Worm (Caenorhabditis elegans) whole organism, early embryonic: ENCODE measurements around the gene F26C11.4.

Source experiments
- B0310.2 ChIP-seq: sonication (generic microtip); optimal IDR thresholded peaks from 2 replicates; lab custom pipeline; 2016; ENCODE audit warnings: mild to moderate bottlenecking, missing genetic modification characterization, missing compliant biosample characterization
- F13C5.2 ChIP-seq: sonication (generic microtip); optimal IDR thresholded peaks from 2 replicates; lab custom pipeline; 2017; ENCODE audit warnings: mild to moderate bottlenecking, missing genetic modification characterization, inconsistent platforms, missing compliant biosample characterization
- aly-1 ChIP-seq: sonication (generic microtip); optimal IDR thresholded peaks from 2 replicates; lab custom pipeline; 2016; ENCODE audit warnings: missing genetic modification characterization, missing compliant biosample characterization
- ama-1 ChIP-seq: fragments of 150-350 bp; optimal IDR thresholded peaks from 2 replicates; lab custom pipeline; 2014
- ceh-13 ChIP-seq: fragments of 200-800 bp; sonication (Bioruptor generic); optimal IDR thresholded peaks from 2 replicates; lab custom pipeline; 2018; ENCODE audit warnings: mild to moderate bottlenecking, missing genetic modification characterization, missing compliant biosample characterization
- ceh-36 ChIP-seq: sonication (generic microtip); optimal IDR thresholded peaks from 2 replicates; lab custom pipeline; 2016; ENCODE audit warnings: missing genetic modification characterization, inconsistent platforms, missing compliant biosample characterization
- ets-7 ChIP-seq: sonication (generic microtip); optimal IDR thresholded peaks from 2 replicates; lab custom pipeline; 2016; ENCODE audit warnings: missing genotype, missing genetic modification characterization, missing compliant biosample characterization
- flt-1 ChIP-seq: fragments of 200-800 bp; sonication (Bioruptor generic); IDR thresholded peaks from 2 replicates; pipeline ENCODE4 v1.3.6; 2022; ENCODE audit warnings: missing genetic modification characterization, missing compliant biosample characterization
- hmbx-1 ChIP-seq: sonication (generic microtip); optimal IDR thresholded peaks from 2 replicates; lab custom pipeline; 2016; ENCODE audit warnings: mild to moderate bottlenecking, missing genetic modification characterization, missing compliant biosample characterization
- hmg-4 ChIP-seq: fragments of 200-800 bp; sonication (Bioruptor generic); optimal IDR thresholded peaks from 2 replicates; lab custom pipeline; 2018; ENCODE audit warnings: mild to moderate bottlenecking, missing genetic modification characterization, missing compliant biosample characterization
- hnd-1 ChIP-seq: sonication (generic microtip); optimal IDR thresholded peaks from 2 replicates; lab custom pipeline; 2016; ENCODE audit warnings: missing genetic modification characterization, missing compliant biosample characterization
- pes-1 ChIP-seq: fragments of 200-800 bp; sonication (Bioruptor generic); IDR thresholded peaks from 2 replicates; pipeline ENCODE4 v1.3.6; 2022; ENCODE audit warnings: missing genetic modification reagents, missing genetic modification characterization, missing compliant biosample characterization
- scrt-1 ChIP-seq: fragments of 200-800 bp; sonication (Bioruptor generic); IDR thresholded peaks from 2 replicates; pipeline ENCODE4 v1.3.6; 2022; ENCODE audit warnings: missing genetic modification characterization, missing compliant biosample characterization
- sea-1 ChIP-seq: fragments of 200-800 bp; sonication (Bioruptor generic); conservative IDR thresholded peaks from 2 replicates; pipeline ENCODE4 v1.3.6; 2022; ENCODE audit warnings: missing genetic modification characterization, missing compliant biosample characterization
- tbx-11 ChIP-seq: fragments of 200-800 bp; sonication (Bioruptor generic); IDR thresholded peaks from 2 replicates; pipeline ENCODE4 v1.3.6; 2022; ENCODE audit warnings: missing genetic modification characterization, missing compliant biosample characterization
- tbx-37 ChIP-seq: fragments of 200-800 bp; sonication (Bioruptor generic); conservative IDR thresholded peaks from 2 replicates; pipeline ENCODE4 v1.3.6; 2022; ENCODE audit warnings: missing genetic modification reagents, missing genetic modification characterization, missing compliant biosample characterization
- tra-4 ChIP-seq: sonication (generic microtip); optimal IDR thresholded peaks from 2 replicates; lab custom pipeline; 2017; ENCODE audit warnings: missing genetic modification characterization, missing compliant biosample characterization

The F26C11.4 gene

DNA sequence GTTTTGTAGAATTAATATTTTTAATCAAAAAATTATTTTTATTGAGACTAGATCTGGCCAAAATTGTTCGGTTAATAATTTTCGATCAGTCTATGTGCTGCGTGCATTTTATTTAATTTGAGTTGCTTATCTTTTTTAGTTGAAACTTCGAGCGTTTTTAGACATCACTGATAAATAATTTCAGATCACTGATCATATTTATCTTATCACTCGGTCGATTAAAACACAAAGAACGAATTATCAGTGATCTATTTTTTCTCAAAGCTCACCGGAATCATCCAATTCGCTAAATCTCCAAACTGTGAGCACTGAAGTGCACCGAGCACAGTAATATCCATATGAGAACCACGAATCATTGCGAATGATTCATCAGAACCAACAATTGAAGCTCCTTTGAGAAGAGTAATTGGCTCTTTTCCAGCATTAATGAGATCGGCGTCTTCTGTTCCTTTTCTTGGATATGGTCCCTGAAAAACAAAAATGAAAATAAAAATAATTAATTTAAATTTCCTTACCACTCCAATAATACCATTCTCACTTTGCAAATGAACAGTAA, 19.0 kb upstream of the F26C11.4 start:
- no peak for TF ChIP-seq sea-1 (GFP tag; lab: Robert Waterston, UW)
- TF ChIP-seq aly-1 (tag; lab: Kevin White, UChicago): no peak
- TF ChIP-seq pes-1 (GFP tag; lab: Robert Waterston, UW): no peak
- TF ChIP-seq hnd-1: no peak
- TF ChIP-seq hmg-4 (GFP tag; lab: Kevin White, UChicago): no peak
- TF ChIP-seq tbx-11: no peak
- TF ChIP-seq scrt-1 (GFP tag; lab: Robert Waterston, UW): no peak
- TF ChIP-seq tbx-37 (GFP tag; lab: Robert Waterston, UW): no peak
- no peak for TF ChIP-seq tra-4 (tag; lab: Kevin White, UChicago)
- TF ChIP-seq ceh-13 (GFP tag; lab: Kevin White, UChicago): no peak
- TF ChIP-seq B0310.2 (tag; lab: Kevin White, UChicago): no peak
- TF ChIP-seq ama-1: no peak
- no peak for TF ChIP-seq hmbx-1
- TF ChIP-seq flt-1 (GFP tag; lab: Robert Waterston, UW): no peak
- no peak for TF ChIP-seq ets-7 (tag; lab: Kevin White, UChicago)
- TF ChIP-seq ceh-36 (tag; lab: Kevin White, UChicago): no peak
- no peak for TF ChIP-seq F13C5.2

DNA sequence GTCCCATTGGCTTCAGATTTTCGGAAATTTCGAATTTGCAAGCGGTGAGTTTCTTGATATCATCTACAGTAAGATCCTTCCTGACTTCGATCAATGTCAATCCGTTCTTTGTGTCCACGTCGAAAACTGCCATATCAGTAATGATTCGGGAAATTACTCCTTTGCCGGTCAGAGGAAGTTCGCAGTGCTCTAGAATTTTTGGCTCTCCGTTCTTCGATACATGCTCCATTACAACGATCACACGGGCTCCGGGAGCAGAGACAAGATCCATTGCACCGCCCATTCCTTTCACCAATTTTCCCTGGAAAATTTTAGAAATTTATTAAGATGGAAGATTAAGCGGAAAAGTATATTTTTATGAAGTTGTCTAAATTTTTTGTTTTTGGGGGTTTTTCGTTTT, 18.5 kb upstream of the F26C11.4 start:
- no peak for TF ChIP-seq hmg-4 (GFP tag; lab: Kevin White, UChicago)
- TF ChIP-seq ceh-36 (tag; lab: Kevin White, UChicago): no peak
- no peak for TF ChIP-seq B0310.2 (tag; lab: Kevin White, UChicago)
- TF ChIP-seq tra-4 (tag; lab: Kevin White, UChicago): no peak

DNA sequence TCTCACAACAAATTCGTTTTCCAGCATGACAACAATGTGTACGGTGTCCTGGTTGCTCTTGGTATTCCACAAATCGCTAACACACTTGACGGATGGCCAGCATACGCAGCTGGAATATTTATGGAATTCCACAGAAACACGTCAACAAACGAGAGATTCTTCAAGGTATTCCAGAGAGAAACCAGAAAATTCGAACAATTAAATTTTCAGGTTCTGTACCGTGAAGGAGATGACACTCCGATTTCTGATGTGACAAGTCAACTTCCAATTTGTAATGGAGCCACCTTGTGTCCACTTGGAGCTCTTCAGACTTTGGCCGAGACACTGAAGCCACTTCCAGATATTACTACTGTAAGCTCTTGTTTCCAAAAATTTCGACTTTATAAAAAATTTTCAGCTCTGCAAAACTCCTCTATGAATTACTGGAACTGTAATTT, 17.9 kb upstream of the F26C11.4 start:
- no peak for TF ChIP-seq flt-1 (GFP tag; lab: Robert Waterston, UW)
- no peak for TF ChIP-seq tbx-11
- TF ChIP-seq pes-1 (GFP tag; lab: Robert Waterston, UW): no peak
- TF ChIP-seq hmg-4 (GFP tag; lab: Kevin White, UChicago): no peak
- TF ChIP-seq B0310.2 (tag; lab: Kevin White, UChicago): no peak
- TF ChIP-seq tra-4 (tag; lab: Kevin White, UChicago): no peak
- TF ChIP-seq hnd-1: no peak
- TF ChIP-seq aly-1 (tag; lab: Kevin White, UChicago): no peak
- no peak for TF ChIP-seq ets-7 (tag; lab: Kevin White, UChicago)
- no peak for TF ChIP-seq F13C5.2
- TF ChIP-seq sea-1 (GFP tag; lab: Robert Waterston, UW): no peak
- no peak for TF ChIP-seq scrt-1 (GFP tag; lab: Robert Waterston, UW)
- TF ChIP-seq hmbx-1: no peak
- TF ChIP-seq ceh-13 (GFP tag; lab: Kevin White, UChicago): no peak
- TF ChIP-seq ama-1: no peak
- TF ChIP-seq tbx-37 (GFP tag; lab: Robert Waterston, UW): no peak
- TF ChIP-seq ceh-36 (tag; lab: Kevin White, UChicago): no peak

DNA sequence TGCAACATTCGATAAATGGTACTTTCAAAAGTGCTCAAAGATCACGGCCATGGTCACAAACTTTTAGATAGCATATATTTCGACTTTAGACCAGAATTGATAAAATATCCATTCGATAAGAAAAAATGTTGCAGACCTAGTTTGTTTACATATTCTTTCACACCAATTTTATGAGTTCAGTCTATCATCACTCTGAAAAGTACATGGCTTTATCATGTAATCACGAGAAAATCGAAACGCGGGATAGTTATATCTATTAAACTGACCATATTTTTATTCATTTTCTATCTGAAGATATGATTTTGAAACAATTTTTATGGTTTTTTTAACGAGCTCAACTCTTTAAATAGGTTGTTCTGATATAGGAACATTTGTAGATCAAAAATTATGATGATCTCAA, 15.4 kb upstream of the F26C11.4 start, which contains the start of gene pho-11:
pho-11 (plus strand) TSS at position 374 of the 400 bp plus-strand sequence.
- no peak for TF ChIP-seq ama-1
- TF ChIP-seq scrt-1 (GFP tag; lab: Robert Waterston, UW): no peak

DNA sequence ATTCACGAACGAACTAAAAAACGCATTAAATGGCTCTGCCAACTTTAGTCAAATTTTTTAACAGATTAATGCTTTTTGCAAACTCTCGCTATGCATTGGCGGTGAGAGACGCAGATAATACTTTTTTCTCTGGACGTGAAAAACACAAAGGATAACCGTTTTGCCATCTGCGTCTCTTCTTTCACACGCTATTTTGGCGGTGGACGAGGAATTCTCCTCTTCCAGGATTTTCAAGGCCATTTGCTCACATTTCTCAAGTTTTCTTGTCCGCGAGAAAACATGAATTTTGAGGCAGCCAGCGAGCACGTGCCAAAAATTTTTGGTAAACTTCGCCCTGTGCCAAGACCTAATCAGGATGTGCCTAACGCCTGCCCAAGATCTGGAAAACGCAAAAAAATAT, 14.9 kb upstream of the F26C11.4 start:
- peak; percentile 22 for TF ChIP-seq F13C5.2
- peak; percentile 21 for TF ChIP-seq ama-1
- no peak for TF ChIP-seq tbx-37 (GFP tag; lab: Robert Waterston, UW)
- no peak for TF ChIP-seq ets-7 (tag; lab: Kevin White, UChicago)
- no peak for TF ChIP-seq aly-1 (tag; lab: Kevin White, UChicago)
- no peak for TF ChIP-seq ceh-36 (tag; lab: Kevin White, UChicago)
- no peak for TF ChIP-seq flt-1 (GFP tag; lab: Robert Waterston, UW)

DNA sequence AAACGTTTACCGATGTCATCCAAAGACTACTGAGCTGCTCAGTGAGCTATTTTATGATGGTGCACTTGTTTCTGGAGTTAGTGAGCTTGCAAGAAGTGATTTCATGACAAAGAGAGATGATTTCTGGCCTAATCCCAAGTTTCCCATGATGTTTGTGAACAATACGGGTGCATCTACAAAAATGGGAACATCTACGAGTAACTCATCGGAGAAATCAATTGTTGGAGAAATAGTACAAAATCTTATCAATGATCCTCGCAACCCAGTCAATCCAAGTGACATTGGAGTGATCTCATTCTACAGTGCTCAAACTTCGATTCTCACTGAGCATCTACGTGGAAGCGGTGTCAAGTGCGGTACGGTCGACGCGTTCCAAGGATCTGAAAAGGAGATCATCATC, 12.4 kb upstream of the F26C11.4 start:
- TF ChIP-seq F13C5.2 (no peak), flt-1 (GFP tag; lab: Robert Waterston, UW) (no peak), hmg-4 (GFP tag; lab: Kevin White, UChicago) (no peak), ama-1 (no peak), aly-1 (tag; lab: Kevin White, UChicago) (no peak), hmbx-1 (no peak), ceh-36 (tag; lab: Kevin White, UChicago) (no peak), sea-1 (GFP tag; lab: Robert Waterston, UW) (no peak), hnd-1 (no peak), tra-4 (tag; lab: Kevin White, UChicago) (no peak), ets-7 (tag; lab: Kevin White, UChicago) (no peak), ceh-13 (GFP tag; lab: Kevin White, UChicago) (no peak), B0310.2 (tag; lab: Kevin White, UChicago) (no peak), scrt-1 (GFP tag; lab: Robert Waterston, UW) (no peak), tbx-11 (no peak), tbx-37 (GFP tag; lab: Robert Waterston, UW) (no peak)

DNA sequence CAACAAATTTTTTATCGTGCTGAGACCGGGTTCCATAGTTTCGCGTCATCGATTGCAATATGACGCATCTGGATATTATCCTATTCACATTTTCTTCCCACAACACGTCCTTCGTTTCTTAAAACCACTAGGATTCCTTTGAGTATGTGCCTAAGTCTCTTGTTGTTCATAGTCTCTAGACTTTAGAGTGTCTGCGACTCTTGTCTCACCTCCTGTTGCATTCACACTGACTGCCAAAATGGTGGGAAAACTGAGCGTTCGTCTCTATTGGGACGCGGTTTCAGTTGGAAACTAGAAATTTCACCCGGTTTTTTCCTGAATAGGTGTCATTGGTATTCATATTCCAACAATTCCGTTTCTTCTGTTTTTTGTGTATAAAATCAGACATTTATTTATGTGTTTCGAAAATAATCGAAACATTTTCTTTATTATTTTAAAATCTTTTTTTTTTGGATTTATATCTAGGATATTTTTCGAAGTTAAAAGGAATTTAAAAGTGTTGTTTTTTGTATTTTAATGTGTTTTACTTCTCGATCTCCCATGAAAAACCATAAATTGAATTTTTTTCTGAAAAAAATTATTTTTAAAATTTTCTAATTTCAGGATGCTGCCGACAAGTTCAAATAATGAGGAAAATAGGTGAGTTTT, 5.7 kb upstream of the F26C11.4 start, which contains the start of gene C05C10.2:
C05C10.2 (plus strand) TSS at position 598 of the 648 bp plus-strand sequence.
- TF ChIP-seq pes-1 (GFP tag; lab: Robert Waterston, UW): no peak
- no peak for TF ChIP-seq ceh-36 (tag; lab: Kevin White, UChicago)
- no peak for TF ChIP-seq hnd-1
- TF ChIP-seq scrt-1 (GFP tag; lab: Robert Waterston, UW): no peak
- no peak for TF ChIP-seq tra-4 (tag; lab: Kevin White, UChicago)
- TF ChIP-seq flt-1 (GFP tag; lab: Robert Waterston, UW): no peak
- no peak for TF ChIP-seq hmbx-1
- no peak for TF ChIP-seq ets-7 (tag; lab: Kevin White, UChicago)
- TF ChIP-seq F13C5.2: no peak
